Worm (Caenorhabditis elegans) whole organism, L4 larva: ENCODE results near the gene oef-1.

ENCODE experiments used
- D1046.2 ChIP-seq: fragments of 200-800 bp; sonication (Bioruptor generic); IDR thresholded peaks from 2 replicates; pipeline ENCODE4 v1.3.6; 2022; ENCODE audit warnings: missing genetic modification characterization, missing compliant biosample characterization
- F37D6.2 ChIP-seq: sonication (generic microtip); optimal IDR thresholded peaks from 2 replicates; lab custom pipeline; 2016; ENCODE audit warnings: mild to moderate bottlenecking, missing genetic modification characterization, missing compliant biosample characterization
- ama-1 ChIP-seq: fragments of 150-350 bp; optimal IDR thresholded peaks from 2 replicates; lab custom pipeline; 2014; ENCODE audit warnings: inconsistent platforms, mixed read lengths
- gei-8 ChIP-seq: fragments of 200-800 bp; sonication (Bioruptor generic); optimal IDR thresholded peaks from 2 replicates; lab custom pipeline; 2018; ENCODE audit warnings: mild to moderate bottlenecking, missing genetic modification characterization, missing compliant biosample characterization
- lin-13 ChIP-seq: fragments of 150-350 bp; optimal IDR thresholded peaks from 2 replicates; lab custom pipeline; 2014; ENCODE audit warnings: missing biosample characterization, missing genetic modification reagents, missing genetic modification characterization
- mdl-1 ChIP-seq, 2 experiments: fragments of 150-350 bp in 1 of 2; sonication (generic microtip) in 1 of 2; optimal IDR thresholded peaks; 2 replicates each; lab custom pipeline; 2014 to 2017; ENCODE audit warnings: missing biosample characterization in 2 of 2, missing genetic modification characterization in 2 of 2
- nhr-11 ChIP-seq: fragments of 150-350 bp; optimal IDR thresholded peaks from 2 replicates; lab custom pipeline; 2014; ENCODE audit warnings: missing biosample characterization, missing genetic modification characterization
- nhr-25 ChIP-seq: sonication (generic microtip); optimal IDR thresholded peaks from 2 replicates; lab custom pipeline; 2017; ENCODE audit warnings: missing genetic modification characterization, mild to moderate bottlenecking, missing compliant biosample characterization, antibody characterized with exemption, moderate library complexity, borderline replicate concordance; ENCODE audit not compliant: insufficient read depth
- nhr-48 ChIP-seq: sonication (generic microtip); optimal IDR thresholded peaks from 2 replicates; lab custom pipeline; 2016; ENCODE audit warnings: mild to moderate bottlenecking, missing genetic modification characterization, missing compliant biosample characterization
- nhr-77 ChIP-seq: fragments of 150-350 bp; optimal IDR thresholded peaks from 2 replicates; lab custom pipeline; 2014; ENCODE audit warnings: missing biosample characterization, missing genetic modification characterization
- snpc-4 ChIP-seq: fragments of 150-350 bp; optimal IDR thresholded peaks from 2 replicates; lab custom pipeline; 2014; ENCODE audit warnings: missing biosample characterization, missing genetic modification characterization
- unc-130 ChIP-seq: sonication (generic microtip); optimal IDR thresholded peaks from 2 replicates; lab custom pipeline; 2016; ENCODE audit warnings: missing genetic modification reagents, missing genetic modification characterization, missing compliant biosample characterization

DNA sequence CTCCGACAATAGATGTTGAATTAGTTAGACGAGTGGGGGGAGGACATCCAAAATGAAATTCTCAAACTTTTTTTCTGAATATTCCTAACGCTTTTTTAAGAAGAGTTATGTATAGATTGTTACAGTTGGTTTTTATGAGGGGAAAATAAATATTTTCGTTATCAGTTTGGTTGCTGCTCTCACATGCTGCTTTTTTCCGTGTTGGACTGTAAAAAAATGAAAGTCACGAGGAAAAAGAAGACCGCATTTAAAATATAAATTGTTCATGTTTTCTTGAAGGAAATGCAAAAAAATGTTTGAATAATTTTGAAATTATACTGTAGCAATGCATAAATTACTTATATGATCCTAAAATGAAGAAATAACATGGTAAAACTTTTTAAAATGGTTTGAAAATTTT, 27.4 kb upstream of the oef-1 start:
- TF ChIP-seq snpc-4 (tag; lab: Kevin White, UChicago) (no peak), ama-1 (lab: Kevin White, UChicago) (no peak), nhr-48 (tag; lab: Kevin White, UChicago) (no peak), D1046.2 (GFP tag; lab: Robert Waterston, UW) (no peak), gei-8 (GFP tag; lab: Kevin White, UChicago) (no peak), nhr-11 (tag; lab: Kevin White, UChicago) (no peak), lin-13 (GFP tag; lab: Kevin White, UChicago) (no peak), nhr-25 (tag; lab: Kevin White, UChicago) (no peak), mdl-1 (tag; optimal IDR thresholded peaks at IDR 0.05; lab: Kevin White, UChicago) (no peak), F37D6.2 (tag; lab: Kevin White, UChicago) (no peak), nhr-77 (tag; lab: Kevin White, UChicago) (no peak), unc-130 (no peak)
